Fruit fly (Drosophila melanogaster): ENCODE data around the gene Ada1-1.
A peak's percentile ranks its signal among the peaks of the same experiment; 100 is the strongest.

The Ada1-1 gene

dm6 chr2L:12013741-12014393 lies 17.3 kb downstream of the Ada1-1 start:
- TF ChIP-seq OdsH (GFP tag; optimal IDR thresholded peaks at IDR 0.05): peak; percentile 1
- TF ChIP-seq dl (GFP tag; optimal IDR thresholded peaks at IDR 0.05; ENCODE audit: insufficient read depth in 1 of 2, partially characterized antibody in 2 of 2): peak; percentile 27 to 31
- no peak for TF ChIP-seq Vsx2 (GFP tag; optimal IDR thresholded peaks at IDR 0.05; ENCODE audit: partially characterized antibody)
- peak; percentile 31 for TF ChIP-seq HLH106 (tag; optimal IDR thresholded peaks at IDR 0.05)
- peak; percentile 83 for TF ChIP-seq psq (GFP tag; optimal IDR thresholded peaks at IDR 0.05)
- TF ChIP-seq dsf (GFP tag; optimal IDR thresholded peaks at IDR 0.05; ENCODE audit: borderline replicate concordance): no peak
- no peak for TF ChIP-seq tai (GFP tag; optimal IDR thresholded peaks at IDR 0.05)
- no peak for TF ChIP-seq Mio (GFP tag; optimal IDR thresholded peaks at IDR 0.05)
- peak; percentile 6 for TF ChIP-seq Sp1 (GFP tag; optimal IDR thresholded peaks at IDR 0.05)
- TF ChIP-seq GATAd (GFP tag; optimal IDR thresholded peaks at IDR 0.05): no peak
- TF ChIP-seq Hnf4 (GFP tag; optimal IDR thresholded peaks at IDR 0.05): peak; percentile 78
- no peak for TF ChIP-seq CrebA (GFP tag; optimal IDR thresholded peaks at IDR 0.05; ENCODE audit: borderline replicate concordance)
- TF ChIP-seq Hr78 (GFP tag; optimal IDR thresholded peaks at IDR 0.05): no peak
- TF ChIP-seq N (GFP tag; optimal IDR thresholded peaks at IDR 0.05): no peak
- no peak for TF ChIP-seq brk (GFP tag; optimal IDR thresholded peaks at IDR 0.05)
- no peak for TF ChIP-seq br (GFP tag; optimal IDR thresholded peaks at IDR 0.05)
- TF ChIP-seq sv (GFP tag; optimal IDR thresholded peaks at IDR 0.05): no peak
- TF ChIP-seq Dfd (GFP tag; optimal IDR thresholded peaks at IDR 0.05): no peak
- no peak for TF ChIP-seq sage (GFP tag; optimal IDR thresholded peaks at IDR 0.05)
- TF ChIP-seq Jra (GFP tag; optimal IDR thresholded peaks at IDR 0.05): no peak
- TF ChIP-seq Hr83 (GFP tag; optimal IDR thresholded peaks at IDR 0.05; ENCODE audit: poor library complexity, severe bottlenecking): no peak
- no peak for TF ChIP-seq CG32264 (GFP tag; optimal IDR thresholded peaks at IDR 0.05)
- no peak for TF ChIP-seq dmrt93B (GFP tag; optimal IDR thresholded peaks at IDR 0.05)
- TF ChIP-seq CG9705 (GFP tag; optimal IDR thresholded peaks at IDR 0.05): no peak
- no peak for TF ChIP-seq Dif (GFP tag; optimal IDR thresholded peaks at IDR 0.05; ENCODE audit: partially characterized antibody)
- TF ChIP-seq lola (GFP tag; optimal IDR thresholded peaks at IDR 0.05): no peak
- TF ChIP-seq Myc (optimal IDR thresholded peaks at IDR 0.05): no peak
- peak; percentile 4 for TF ChIP-seq woc (GFP tag; optimal IDR thresholded peaks at IDR 0.05)
- TF ChIP-seq Rel (GFP tag; optimal IDR thresholded peaks at IDR 0.05): no peak
- peak; percentile 90 for TF ChIP-seq Rel (tag; optimal IDR thresholded peaks at IDR 0.05)
- no peak for TF ChIP-seq rgr (GFP tag; optimal IDR thresholded peaks at IDR 0.05)
- no peak for TF ChIP-seq Abd-B (GFP tag; optimal IDR thresholded peaks at IDR 0.05)
- TF ChIP-seq ey (GFP tag; optimal IDR thresholded peaks at IDR 0.05): no peak
- no peak for TF ChIP-seq pan (optimal IDR thresholded peaks at IDR 0.05)
- no peak for TF ChIP-seq jim (GFP tag; optimal IDR thresholded peaks at IDR 0.05)
- peak; percentile 11 for TF ChIP-seq fru (GFP tag; optimal IDR thresholded peaks at IDR 0.05)
- peak; percentile 24 for TF ChIP-seq h (GFP tag; optimal IDR thresholded peaks at IDR 0.05)
- TF ChIP-seq foxo (GFP tag; optimal IDR thresholded peaks at IDR 0.05): peak in 1 of 2 experiments; percentile 9
- no peak for TF ChIP-seq usp (GFP tag; optimal IDR thresholded peaks at IDR 0.05)

dm6 chr2L:12020735-12021134 lies 24.1 kb downstream of the Ada1-1 start, which contains the start of gene Wdr81:
TSS of gene Wdr81 (minus strand) at chr2L:12020960.
- no peak for TF ChIP-seq CrebA (GFP tag; optimal IDR thresholded peaks at IDR 0.05; ENCODE audit: borderline replicate concordance)
- no peak for TF ChIP-seq Rel (GFP tag; optimal IDR thresholded peaks at IDR 0.05)
- peak; percentile 26 for TF ChIP-seq Rel (tag; optimal IDR thresholded peaks at IDR 0.05)

dm6 chr2L:12021193-12021592 lies 24.6 kb downstream of the Ada1-1 start:
- TF ChIP-seq Abd-B (GFP tag; optimal IDR thresholded peaks at IDR 0.05) (no peak), usp (GFP tag; optimal IDR thresholded peaks at IDR 0.05) (no peak), pan (optimal IDR thresholded peaks at IDR 0.05) (no peak), foxo (GFP tag; optimal IDR thresholded peaks at IDR 0.05) (peak in 1 of 2 experiments; percentile 19), Hr78 (GFP tag; optimal IDR thresholded peaks at IDR 0.05) (no peak), brk (GFP tag; optimal IDR thresholded peaks at IDR 0.05) (no peak), psq (GFP tag; optimal IDR thresholded peaks at IDR 0.05) (no peak), rgr (GFP tag; optimal IDR thresholded peaks at IDR 0.05) (peak; percentile 58), woc (GFP tag; optimal IDR thresholded peaks at IDR 0.05) (no peak), Sp1 (GFP tag; optimal IDR thresholded peaks at IDR 0.05) (peak; percentile 41), Hr83 (GFP tag; optimal IDR thresholded peaks at IDR 0.05; ENCODE audit: poor library complexity, severe bottlenecking) (peak; percentile 73), CG32264 (GFP tag; optimal IDR thresholded peaks at IDR 0.05) (no peak), Jra (GFP tag; optimal IDR thresholded peaks at IDR 0.05) (peak; percentile 19), OdsH (GFP tag; optimal IDR thresholded peaks at IDR 0.05) (peak; percentile 49), Hnf4 (GFP tag; optimal IDR thresholded peaks at IDR 0.05) (no peak), dsf (GFP tag; optimal IDR thresholded peaks at IDR 0.05; ENCODE audit: borderline replicate concordance) (peak; percentile 11), Dfd (GFP tag; optimal IDR thresholded peaks at IDR 0.05) (no peak), Dif (GFP tag; optimal IDR thresholded peaks at IDR 0.05; ENCODE audit: partially characterized antibody) (no peak), CG9705 (GFP tag; optimal IDR thresholded peaks at IDR 0.05) (no peak), Vsx2 (GFP tag; optimal IDR thresholded peaks at IDR 0.05; ENCODE audit: partially characterized antibody) (no peak), ey (GFP tag; optimal IDR thresholded peaks at IDR 0.05) (peak; percentile 17), N (GFP tag; optimal IDR thresholded peaks at IDR 0.05) (no peak), tai (GFP tag; optimal IDR thresholded peaks at IDR 0.05) (no peak), Mio (GFP tag; optimal IDR thresholded peaks at IDR 0.05) (no peak), br (GFP tag; optimal IDR thresholded peaks at IDR 0.05) (no peak), Rel (GFP tag; optimal IDR thresholded peaks at IDR 0.05) (no peak), Rel (tag; optimal IDR thresholded peaks at IDR 0.05) (no peak), dmrt93B (GFP tag; optimal IDR thresholded peaks at IDR 0.05) (no peak), sv (GFP tag; optimal IDR thresholded peaks at IDR 0.05) (no peak), fru (GFP tag; optimal IDR thresholded peaks at IDR 0.05) (peak; percentile 15), h (GFP tag; optimal IDR thresholded peaks at IDR 0.05) (peak; percentile 33), Myc (optimal IDR thresholded peaks at IDR 0.05) (no peak), lola (GFP tag; optimal IDR thresholded peaks at IDR 0.05) (no peak), jim (GFP tag; optimal IDR thresholded peaks at IDR 0.05) (no peak), GATAd (GFP tag; optimal IDR thresholded peaks at IDR 0.05) (no peak), HLH106 (tag; optimal IDR thresholded peaks at IDR 0.05) (no peak), CrebA (GFP tag; optimal IDR thresholded peaks at IDR 0.05; ENCODE audit: borderline replicate concordance) (no peak), sage (GFP tag; optimal IDR thresholded peaks at IDR 0.05) (no peak)

All from whole organism, wandering third instar larva.